Worm (Caenorhabditis elegans) whole organism, L4 larva: ENCODE data around the gene gid-7.

Experiments
- D1046.2 ChIP-seq: fragments of 200-800 bp; sonication (Bioruptor generic); IDR thresholded peaks from 2 replicates; pipeline ENCODE4 v1.3.6; 2022; ENCODE audit warnings: missing genetic modification characterization, missing compliant biosample characterization
- F26F4.8 ChIP-seq: fragments of 200-800 bp; sonication (Bioruptor generic); conservative IDR thresholded peaks from 2 replicates; pipeline ENCODE4 v1.3.6; 2022; ENCODE audit warnings: missing genetic modification characterization, missing compliant biosample characterization
- F49E8.2 ChIP-seq: sonication (generic microtip); optimal IDR thresholded peaks from 2 replicates; lab custom pipeline; 2016; ENCODE audit warnings: missing compliant biosample characterization, mild to moderate bottlenecking, missing genetic modification characterization, borderline replicate concordance
- R02D3.7 ChIP-seq: fragments of 150-350 bp; sonication (generic microtip); optimal IDR thresholded peaks from 3 replicates; lab custom pipeline; 2014; ENCODE audit warnings: missing biosample characterization, missing genetic modification characterization
- Y48G9A.11 ChIP-seq: fragments of 200-800 bp; sonication (Bioruptor generic); IDR thresholded peaks from 2 replicates; pipeline ENCODE4 v1.3.6; 2022; ENCODE audit warnings: missing genetic modification reagents, missing genetic modification characterization, missing compliant biosample characterization
- Y75B8A.6 ChIP-seq: fragments of 200-800 bp; sonication (Bioruptor generic); IDR thresholded peaks from 2 replicates; pipeline ENCODE4 v1.3.6; 2022; ENCODE audit warnings: missing genetic modification reagents, missing genetic modification characterization, missing compliant biosample characterization
- ZK546.5 ChIP-seq, 2 experiments: sonication (generic microtip); optimal IDR thresholded peaks; 2 replicates each; lab custom pipeline; 2017; ENCODE audit warnings: missing biosample characterization in 2 of 2, missing genetic modification characterization in 2 of 2
- aha-1 ChIP-seq: fragments of 150-350 bp; peaks from one replicate; lab custom pipeline; 2014; ENCODE audit warnings: missing biosample characterization, missing genetic modification characterization
- aly-2 ChIP-seq: sonication (generic microtip); optimal IDR thresholded peaks from 2 replicates; lab custom pipeline; 2018; ENCODE audit warnings: missing biosample characterization, missing genetic modification characterization
- attf-4 ChIP-seq: sonication (generic microtip); optimal IDR thresholded peaks from 3 replicates; lab custom pipeline; 2017; ENCODE audit warnings: missing biosample characterization, missing genetic modification characterization
- ceh-28 ChIP-seq: fragments of 150-350 bp; optimal IDR thresholded peaks from 2 replicates; lab custom pipeline; 2014; ENCODE audit warnings: missing biosample characterization, missing genetic modification reagents, missing genetic modification characterization
- ceh-62 ChIP-seq: sonication (generic microtip); optimal IDR thresholded peaks from 2 replicates; lab custom pipeline; 2017; ENCODE audit warnings: missing biosample characterization, missing genetic modification characterization
- daf-12 ChIP-seq: fragments of 150-350 bp; optimal IDR thresholded peaks from 2 replicates; lab custom pipeline; 2014; ENCODE audit warnings: missing biosample characterization, missing genetic modification reagents, missing genetic modification characterization
- dmd-6 ChIP-seq: fragments of 200-800 bp; sonication (Bioruptor generic); IDR thresholded peaks from 2 replicates; pipeline ENCODE4 v1.3.6; 2022; ENCODE audit warnings: missing genetic modification reagents, missing genetic modification characterization, missing compliant biosample characterization
- dpl-1 ChIP-seq: fragments of 150-350 bp; optimal IDR thresholded peaks from 2 replicates; lab custom pipeline; 2014; ENCODE audit warnings: missing biosample characterization, missing genetic modification reagents, missing genetic modification characterization
- duxl-1 ChIP-seq: sonication (generic microtip); optimal IDR thresholded peaks from 2 replicates; lab custom pipeline; 2016; ENCODE audit warnings: mild to moderate bottlenecking, missing genetic modification characterization, moderate library complexity, missing compliant biosample characterization; ENCODE audit not compliant: poor library complexity
- egl-27 ChIP-seq: sonication (generic microtip); optimal IDR thresholded peaks from 3 replicates; lab custom pipeline; 2017; ENCODE audit warnings: missing biosample characterization, missing genetic modification reagents, missing genetic modification characterization
- fos-1 ChIP-seq: fragments of 150-350 bp; optimal IDR thresholded peaks from 2 replicates; lab custom pipeline; 2014; ENCODE audit warnings: missing biosample characterization, missing genetic modification characterization
- gei-8 ChIP-seq: fragments of 200-800 bp; sonication (Bioruptor generic); optimal IDR thresholded peaks from 2 replicates; lab custom pipeline; 2018; ENCODE audit warnings: mild to moderate bottlenecking, missing genetic modification characterization, missing compliant biosample characterization
- hif-1 ChIP-seq, 2 experiments: sonication (generic microtip); optimal IDR thresholded peaks; 2 replicates each; lab custom pipeline; 2016 to 2017; ENCODE audit warnings: missing compliant biosample characterization in 2 of 2, missing genetic modification characterization in 2 of 2, missing genetic modification reagents in 2 of 2, missing genotype in 2 of 2, mild to moderate bottlenecking in 1 of 2
- hlh-11 ChIP-seq: fragments of 200-800 bp; sonication (Bioruptor generic); optimal IDR thresholded peaks from 2 replicates; lab custom pipeline; 2018; ENCODE audit warnings: mild to moderate bottlenecking, missing genetic modification characterization, missing compliant biosample characterization
- hlh-30 ChIP-seq: sonication (generic microtip); optimal IDR thresholded peaks from 2 replicates; lab custom pipeline; 2017; ENCODE audit warnings: antibody characterized with exemption, mild to moderate bottlenecking, missing genetic modification characterization, missing compliant biosample characterization; ENCODE audit not compliant: insufficient read depth
- lin-13 ChIP-seq: fragments of 150-350 bp; optimal IDR thresholded peaks from 2 replicates; lab custom pipeline; 2014; ENCODE audit warnings: missing biosample characterization, missing genetic modification reagents, missing genetic modification characterization
- lir-3 ChIP-seq: sonication (generic microtip); optimal IDR thresholded peaks from 2 replicates; lab custom pipeline; 2016; ENCODE audit warnings: mild to moderate bottlenecking, missing genetic modification characterization, missing compliant biosample characterization
- lsy-2 ChIP-seq, 2 experiments: fragments of 150-350 bp in 1 of 2; sonication (generic microtip) in 1 of 2; optimal IDR thresholded peaks; 2 replicates each; lab custom pipeline; 2014 to 2017; ENCODE audit warnings: missing biosample characterization in 2 of 2, missing genetic modification characterization in 2 of 2
- madf-5 ChIP-seq, 2 experiments: fragments of 200-800 bp; sonication (Bioruptor generic); IDR thresholded peaks; 2 replicates each; pipeline ENCODE4 v1.3.6; 2022; ENCODE audit warnings: missing compliant biosample characterization in 2 of 2, missing genetic modification characterization in 2 of 2
- mdt-29 ChIP-seq: fragments of 200-800 bp; sonication (Bioruptor generic); IDR thresholded peaks from 2 replicates; pipeline ENCODE4 v1.3.6; 2022; ENCODE audit warnings: missing genetic modification reagents, missing genetic modification characterization, missing compliant biosample characterization
- mes-2 ChIP-seq: sonication (generic microtip); optimal IDR thresholded peaks from 2 replicates; lab custom pipeline; 2016; ENCODE audit warnings: missing genotype, mild to moderate bottlenecking, missing genetic modification characterization, missing compliant biosample characterization; ENCODE audit not compliant: poor library complexity, severe bottlenecking
- nhr-10 ChIP-seq: fragments of 150-350 bp; optimal IDR thresholded peaks from 2 replicates; lab custom pipeline; 2014; ENCODE audit warnings: missing biosample characterization, missing genetic modification characterization
- nhr-111 ChIP-seq: fragments of 200-800 bp; sonication (Bioruptor generic); optimal IDR thresholded peaks from 2 replicates; lab custom pipeline; 2018; ENCODE audit warnings: mild to moderate bottlenecking, missing genetic modification characterization, missing compliant biosample characterization
- nhr-28 ChIP-seq: fragments of 150-350 bp; optimal IDR thresholded peaks from 2 replicates; lab custom pipeline; 2014; ENCODE audit warnings: missing biosample characterization, missing genetic modification characterization
- nhr-48 ChIP-seq: sonication (generic microtip); optimal IDR thresholded peaks from 2 replicates; lab custom pipeline; 2016; ENCODE audit warnings: mild to moderate bottlenecking, missing genetic modification characterization, missing compliant biosample characterization
- nhr-6 ChIP-seq: fragments of 150-350 bp; optimal IDR thresholded peaks from 2 replicates; lab custom pipeline; 2014; ENCODE audit warnings: missing biosample characterization, missing genetic modification characterization
- nhr-77 ChIP-seq: fragments of 150-350 bp; optimal IDR thresholded peaks from 2 replicates; lab custom pipeline; 2014; ENCODE audit warnings: missing biosample characterization, missing genetic modification characterization
- pha-4 ChIP-seq, 2 experiments: fragments of 150-350 bp in 1 of 2; fragments of 200-800 bp in 1 of 2; sonication (Bioruptor generic) in 1 of 2; IDR thresholded peaks in 1 of 2; optimal IDR thresholded peaks in 1 of 2; 2 replicates each; pipeline versions ENCODE4 v1.3.6 to Lab custom; 2014 to 2022; ENCODE audit warnings: missing genetic modification characterization in 2 of 2, missing genetic modification reagents in 2 of 2, missing biosample characterization in 1 of 2, missing compliant biosample characterization in 1 of 2
- pqm-1 ChIP-seq: sonication (generic microtip); optimal IDR thresholded peaks from 2 replicates; lab custom pipeline; 2017; ENCODE audit warnings: missing biosample characterization, missing genetic modification characterization
- rbr-2 ChIP-seq: sonication (generic microtip); optimal IDR thresholded peaks from 2 replicates; lab custom pipeline; 2016; ENCODE audit warnings: missing genotype, missing genetic modification characterization, missing compliant biosample characterization
- saeg-2 ChIP-seq: fragments of 200-800 bp; sonication (Bioruptor generic); IDR thresholded peaks from 2 replicates; pipeline ENCODE4 v1.3.6; 2022; ENCODE audit warnings: missing genetic modification reagents, missing genetic modification characterization, missing compliant biosample characterization
- set-16 ChIP-seq: fragments of 200-800 bp; sonication (Bioruptor generic); IDR thresholded peaks from 2 replicates; pipeline ENCODE4 v1.3.6; 2022; ENCODE audit warnings: missing genetic modification reagents, missing genetic modification characterization, missing compliant biosample characterization
- skn-1 ChIP-seq: fragments of 150-350 bp; optimal IDR thresholded peaks from 2 replicates; lab custom pipeline; 2014; ENCODE audit warnings: missing biosample characterization, missing genetic modification characterization
- snpc-4 ChIP-seq: fragments of 150-350 bp; optimal IDR thresholded peaks from 2 replicates; lab custom pipeline; 2014; ENCODE audit warnings: missing biosample characterization, missing genetic modification characterization
- spr-1 ChIP-seq: sonication (generic microtip); optimal IDR thresholded peaks from 2 replicates; lab custom pipeline; 2016; ENCODE audit warnings: mild to moderate bottlenecking, missing genetic modification characterization, missing compliant biosample characterization
- spr-3 ChIP-seq: fragments of 200-800 bp; sonication (Bioruptor generic); optimal IDR thresholded peaks from 2 replicates; lab custom pipeline; 2018; ENCODE audit warnings: mild to moderate bottlenecking, missing genetic modification characterization, missing compliant biosample characterization
- tag-97 ChIP-seq: fragments of 200-800 bp; sonication (Bioruptor generic); IDR thresholded peaks from 2 replicates; pipeline ENCODE4 v1.3.6; 2022; ENCODE audit warnings: missing genetic modification characterization, missing compliant biosample characterization
- unc-39 ChIP-seq: sonication (generic microtip); optimal IDR thresholded peaks from 2 replicates; lab custom pipeline; 2017; ENCODE audit warnings: missing biosample characterization, missing genetic modification characterization
- ztf-11 ChIP-seq: fragments of 150-350 bp; optimal IDR thresholded peaks from 2 replicates; lab custom pipeline; 2014; ENCODE audit warnings: missing biosample characterization, missing genetic modification characterization
- ztf-7 ChIP-seq: fragments of 150-350 bp; optimal IDR thresholded peaks from 2 replicates; lab custom pipeline; 2014; ENCODE audit warnings: missing biosample characterization, missing genetic modification characterization

The gid-7 gene

DNA sequence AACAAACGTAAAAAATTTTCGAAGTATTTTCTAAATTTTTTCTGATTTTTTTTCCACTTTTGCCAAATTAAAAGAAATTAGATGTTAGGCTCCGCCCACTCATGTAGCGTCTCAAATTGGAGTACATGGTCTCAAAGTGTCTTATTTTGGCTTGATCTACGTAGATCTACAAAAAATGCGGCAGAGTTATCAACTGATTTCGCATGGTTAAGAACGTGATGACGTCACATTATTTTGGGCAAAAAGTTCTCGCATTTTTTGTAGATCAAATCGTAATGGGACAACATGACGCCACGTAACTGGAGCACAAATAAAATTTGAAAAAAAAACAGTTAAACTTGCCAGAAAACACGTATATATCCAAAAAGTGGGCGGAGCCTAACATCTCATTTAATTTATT, 5.0 kb upstream of the gid-7 start:
- TF ChIP-seq nhr-48 (tag; lab: Kevin White, UChicago) (no peak), aha-1 (tag; lab: Kevin White, UChicago) (peak; percentile 90), skn-1 (tag; lab: Kevin White, UChicago) (no peak), mdt-29 (GFP tag; lab: Robert Waterston, UW) (no peak), ztf-11 (tag; lab: Kevin White, UChicago) (no peak), madf-5 (GFP tag; IDR thresholded peaks at IDR 0.05; lab: Robert Waterston, UW) (no peak)

DNA sequence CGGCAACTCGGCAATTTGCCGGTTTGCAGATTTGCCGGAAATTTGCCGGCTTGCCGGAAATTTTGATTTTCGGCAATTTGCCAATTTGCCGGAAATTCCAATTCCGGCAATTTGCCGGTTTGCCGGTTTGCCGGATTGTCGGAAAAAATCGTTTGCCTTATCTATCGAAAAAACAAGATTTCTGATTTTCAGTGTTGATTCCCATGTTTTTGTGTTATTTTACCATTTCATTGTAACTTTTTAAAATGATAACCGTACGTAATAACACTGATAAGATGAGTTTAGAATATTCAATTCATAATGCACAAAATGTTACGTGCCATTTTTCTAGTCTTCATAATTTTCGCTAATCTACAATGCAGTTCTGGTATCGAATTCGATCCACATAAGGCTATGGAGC, 4.0 kb upstream of the gid-7 start, which contains the start of gene oac-55:
oac-55 (plus strand) TSS at position 301 of the 400 bp plus-strand sequence.
- no peak for TF ChIP-seq mdt-29 (GFP tag; lab: Robert Waterston, UW)
- no peak for TF ChIP-seq D1046.2
- TF ChIP-seq nhr-77 (tag; lab: Kevin White, UChicago), result no peak
- TF ChIP-seq lsy-2 (tag; optimal IDR thresholded peaks at IDR 0.05; lab: Kevin White, UChicago), result no peak
- no peak for TF ChIP-seq snpc-4 (tag; lab: Kevin White, UChicago)
- TF ChIP-seq Y75B8A.6, result no peak
- TF ChIP-seq duxl-1 (tag; lab: Kevin White, UChicago), result no peak
- no peak for TF ChIP-seq F49E8.2 (tag; lab: Kevin White, UChicago)
- no peak for TF ChIP-seq spr-1 (tag; lab: Kevin White, UChicago)
- no peak for TF ChIP-seq aly-2 (tag; lab: Kevin White, UChicago)

DNA sequence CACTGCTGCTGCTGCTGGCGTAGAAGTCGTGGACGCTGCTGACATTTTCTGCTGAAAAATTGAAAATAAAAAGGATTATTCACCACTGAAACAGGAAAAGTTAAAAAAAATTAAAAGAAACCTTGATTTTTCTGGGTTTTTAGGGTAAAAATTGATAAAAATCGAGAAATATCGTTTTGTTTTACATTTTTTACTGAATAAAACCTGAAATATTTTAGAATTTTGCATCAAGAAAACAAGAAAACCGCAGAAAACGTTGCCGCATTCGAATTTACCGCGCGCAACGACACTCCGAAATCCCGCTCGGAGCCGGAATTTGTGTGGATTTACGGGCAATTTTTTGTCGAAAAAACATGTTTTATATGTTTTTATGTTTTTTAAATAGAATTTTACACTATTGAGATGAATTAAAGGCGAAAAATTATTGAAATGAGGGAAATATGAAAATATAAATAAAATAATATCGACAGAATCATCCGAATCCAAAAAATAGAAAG, 2.6 kb upstream of the gid-7 start, which contains the start of gene chk-1:
chk-1 (minus strand) TSS at position 51 of the 497 bp plus-strand sequence.
- TF ChIP-seq hif-1 (tag; optimal IDR thresholded peaks at IDR 0.05; lab: Kevin White, UChicago) (peak in 1 of 2 experiments; percentile 63), rbr-2 (tag; lab: Kevin White, UChicago) (peak; percentile 39), attf-4 (tag; lab: Kevin White, UChicago) (no peak), hlh-30 (tag; lab: Kevin White, UChicago) (peak; percentile 52), ztf-7 (tag; lab: Kevin White, UChicago) (no peak), tag-97 (GFP tag; lab: Robert Waterston, UW) (no peak), set-16 (GFP tag; lab: Robert Waterston, UW) (no peak), snpc-4 (tag; lab: Kevin White, UChicago) (no peak), nhr-111 (GFP tag; lab: Kevin White, UChicago) (no peak), dpl-1 (GFP tag; lab: Kevin White, UChicago) (peak; percentile 95), pqm-1 (no peak), nhr-77 (tag; lab: Kevin White, UChicago) (peak; percentile 35), dmd-6 (GFP tag; lab: Robert Waterston, UW) (peak; percentile 14; the same call in 1 of the 2 replicates), ceh-28 (tag; lab: Kevin White, UChicago) (no peak), spr-3 (GFP tag; lab: Kevin White, UChicago) (no peak), nhr-28 (no peak), ceh-62 (tag; lab: Kevin White, UChicago) (no peak), F26F4.8 (GFP tag; lab: Robert Waterston, UW) (no peak), lsy-2 (tag; optimal IDR thresholded peaks at IDR 0.05; lab: Kevin White, UChicago) (no peak), gei-8 (GFP tag; lab: Kevin White, UChicago) (no peak), saeg-2 (no peak), mdt-29 (GFP tag; lab: Robert Waterston, UW) (no peak), lir-3 (tag; lab: Kevin White, UChicago) (no peak), egl-27 (tag; lab: Kevin White, UChicago) (no peak), ZK546.5 (tag; optimal IDR thresholded peaks at IDR 0.05; lab: Kevin White, UChicago) (no peak), fos-1 (tag; lab: Kevin White, UChicago) (no peak), nhr-6 (tag; lab: Kevin White, UChicago) (no peak), R02D3.7 (tag; lab: Kevin White, UChicago) (peak; percentile 88), Y48G9A.11 (GFP tag; lab: Robert Waterston, UW) (peak; percentile 97), nhr-10 (tag; lab: Kevin White, UChicago) (no peak), lin-13 (GFP tag; lab: Kevin White, UChicago) (no peak), mes-2 (tag; lab: Kevin White, UChicago) (peak; percentile 83), daf-12 (tag; lab: Kevin White, UChicago) (no peak), unc-39 (tag; lab: Kevin White, UChicago) (no peak), hlh-11 (peak; percentile 50), pha-4 (GFP tag; IDR thresholded peaks at IDR 0.05; lab: Robert Waterston, UW) (no peak), pha-4 (tag; optimal IDR thresholded peaks at IDR 0.05; lab: Kevin White, UChicago) (peak; percentile 24)
